Worm (Caenorhabditis elegans) whole organism, late embryonic: ENCODE measurements around the gene R10E4.9.

Experiments
- C08G9.2 ChIP-seq: sonication (generic microtip); optimal IDR thresholded peaks from 2 replicates; lab custom pipeline; 2016; ENCODE audit warnings: mild to moderate bottlenecking, missing genetic modification characterization, moderate library complexity, missing compliant biosample characterization
- K02D7.2 ChIP-seq: sonication (generic microtip); optimal IDR thresholded peaks from 2 replicates; lab custom pipeline; 2017; ENCODE audit warnings: mild to moderate bottlenecking, missing genetic modification characterization, missing compliant biosample characterization
- ceh-14 ChIP-seq: sonication (generic microtip); optimal IDR thresholded peaks from 2 replicates; lab custom pipeline; 2016; ENCODE audit warnings: missing genotype, missing genetic modification characterization, missing compliant biosample characterization
- che-1 ChIP-seq: sonication (generic microtip); optimal IDR thresholded peaks from 2 replicates; lab custom pipeline; 2016; ENCODE audit warnings: mild to moderate bottlenecking, missing genetic modification characterization, missing compliant biosample characterization
- gmeb-2 ChIP-seq: sonication (generic microtip); optimal IDR thresholded peaks from 2 replicates; lab custom pipeline; 2016; ENCODE audit warnings: missing genetic modification characterization, inconsistent platforms, missing compliant biosample characterization
- nhr-11 ChIP-seq: fragments of 150-350 bp; optimal IDR thresholded peaks from 2 replicates; lab custom pipeline; 2014; ENCODE audit warnings: missing biosample characterization, missing genetic modification characterization
- nhr-232 ChIP-seq: sonication (generic microtip); optimal IDR thresholded peaks from 2 replicates; lab custom pipeline; 2016; ENCODE audit warnings: missing genetic modification characterization, missing compliant biosample characterization
- npax-4 ChIP-seq: sonication (generic microtip); optimal IDR thresholded peaks from 2 replicates; lab custom pipeline; 2016; ENCODE audit warnings: missing genetic modification characterization, missing compliant biosample characterization
- pag-3 ChIP-seq: sonication (generic microtip); optimal IDR thresholded peaks from 2 replicates; lab custom pipeline; 2016; ENCODE audit warnings: missing compliant biosample characterization, missing genetic modification characterization, borderline replicate concordance
- pros-1 ChIP-seq: fragments of 150-350 bp; optimal IDR thresholded peaks from 2 replicates; lab custom pipeline; 2014; ENCODE audit warnings: missing biosample characterization, missing genetic modification reagents, missing genetic modification characterization
- sox-2 ChIP-seq: fragments of 200-800 bp; sonication (Bioruptor generic); IDR thresholded peaks from 2 replicates; pipeline ENCODE4 v1.3.6; 2022; ENCODE audit warnings: missing genetic modification reagents, missing genetic modification characterization, missing compliant biosample characterization
- tbx-2 ChIP-seq: sonication (generic microtip); optimal IDR thresholded peaks from 2 replicates; lab custom pipeline; 2016; ENCODE audit warnings: missing genetic modification characterization, missing compliant biosample characterization

Gene R10E4.9

DNA sequence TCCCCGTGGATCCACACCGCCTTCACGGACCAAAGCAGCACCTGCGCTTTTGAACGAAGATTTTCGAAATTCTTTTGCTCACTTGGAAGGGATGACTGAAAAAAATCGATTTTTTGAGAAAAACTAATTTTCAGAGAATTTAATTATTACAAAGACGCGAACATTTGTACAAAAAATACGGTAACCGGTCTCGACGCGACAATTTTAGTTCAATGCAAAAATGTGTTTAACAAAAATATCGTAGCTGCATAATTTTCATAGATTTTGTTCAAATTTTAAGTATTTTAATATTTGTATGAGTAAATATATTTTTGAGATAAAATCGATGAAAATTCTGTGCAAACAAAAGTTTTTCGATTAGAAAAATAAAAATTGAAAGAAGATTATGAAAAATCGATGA, 39.1 kb downstream of the R10E4.9 start, which contains the start of gene T08A11.1:
T08A11.1 (minus strand) TSS at position 101 of the 400 bp plus-strand sequence.
- no peak for TF ChIP-seq gmeb-2 (tag; lab: Kevin White, UChicago)
- TF ChIP-seq ceh-14 (tag; lab: Kevin White, UChicago), result no peak
- no peak for TF ChIP-seq tbx-2 (tag; lab: Kevin White, UChicago)
- TF ChIP-seq pros-1 (tag; lab: Kevin White, UChicago), result no peak
- TF ChIP-seq K02D7.2 (tag; lab: Kevin White, UChicago), result no peak
- no peak for TF ChIP-seq npax-4 (tag; lab: Kevin White, UChicago)
- no peak for TF ChIP-seq pag-3 (tag; lab: Kevin White, UChicago)
- TF ChIP-seq nhr-232 (tag; lab: Kevin White, UChicago), result no peak

DNA sequence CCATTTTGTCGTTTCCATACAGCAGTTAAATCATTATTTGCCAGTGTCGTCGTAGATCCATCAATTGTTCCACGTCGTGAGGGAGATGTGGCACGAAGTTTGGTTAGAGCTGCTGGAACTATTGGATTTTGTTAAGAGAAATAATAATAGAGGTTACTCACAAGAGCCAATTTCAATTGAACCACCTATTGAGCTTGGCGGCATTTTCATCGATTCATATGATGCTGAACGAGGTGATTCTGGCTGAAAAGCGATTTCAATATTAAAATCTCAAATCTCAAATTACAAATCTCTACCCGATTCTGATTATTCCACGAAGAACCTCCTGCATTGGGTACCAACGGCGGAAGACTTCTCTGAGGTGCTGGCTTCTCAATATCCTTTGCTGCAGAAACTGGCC, 44.3 kb downstream of the R10E4.9 start:
- TF ChIP-seq nhr-11 (tag; lab: Kevin White, UChicago) (no peak), che-1 (tag; lab: Kevin White, UChicago) (no peak), tbx-2 (tag; lab: Kevin White, UChicago) (no peak), C08G9.2 (tag; lab: Kevin White, UChicago) (no peak), ceh-14 (tag; lab: Kevin White, UChicago) (no peak), K02D7.2 (tag; lab: Kevin White, UChicago) (no peak), sox-2 (GFP tag; lab: Robert Waterston, UW) (no peak)
